Fruit fly (Drosophila melanogaster) whole organism, adult: ENCODE results near the gene CG13630.

Experiments
- CG1620 ChIP-seq: fragments of 200-800 bp; sonication (Bioruptor generic); optimal IDR thresholded peaks from 2 replicates; lab custom pipeline; 2016; ENCODE audit warnings: missing biosample characterization, missing genetic modification characterization
- CG7045 ChIP-seq: fragments of 200-800 bp; sonication (Bioruptor generic); optimal IDR thresholded peaks from 2 replicates; lab custom pipeline; 2017; ENCODE audit warnings: missing biosample characterization, mild to moderate bottlenecking, missing genetic modification characterization
- Clk ChIP-seq: fragments of 200-800 bp; sonication (Bioruptor generic); optimal IDR thresholded peaks from 2 replicates; lab custom pipeline; 2017; ENCODE audit warnings: missing biosample characterization, missing genetic modification characterization
- Mnt ChIP-seq: fragments of 200-800 bp; sonication (Bioruptor generic); optimal IDR thresholded peaks from 2 replicates; lab custom pipeline; 2016; ENCODE audit warnings: missing biosample characterization, mild to moderate bottlenecking, missing genetic modification characterization
- kay ChIP-seq: fragments of 200-800 bp; sonication (Bioruptor generic); peaks from one replicate; lab custom pipeline; 2016; ENCODE audit warnings: missing biosample characterization, missing genetic modification characterization, borderline replicate concordance
- ovo ChIP-seq: fragments of 200-800 bp; sonication (Bioruptor generic); optimal IDR thresholded peaks from 2 replicates; lab custom pipeline; 2016; ENCODE audit warnings: missing biosample characterization, missing genetic modification characterization
- pad ChIP-seq: fragments of 200-800 bp; sonication (Bioruptor generic); optimal IDR thresholded peaks from 3 replicates; lab custom pipeline; 2017; ENCODE audit warnings: missing biosample characterization, missing genetic modification characterization, mild to moderate bottlenecking, moderate library complexity, missing genetic modification reagents

Gene CG13630

dm6 chr3R:24692863-24693262 lies 26.3 kb downstream of the CG13630 start:
- TF ChIP-seq CG1620 (GFP tag; lab: Kevin White, UChicago), result no peak
- no peak for TF ChIP-seq pad (GFP tag; lab: Kevin White, UChicago)
- no peak for TF ChIP-seq CG7045 (GFP tag; lab: Kevin White, UChicago)
- no peak for TF ChIP-seq kay
- no peak for TF ChIP-seq Mnt
- no peak for TF ChIP-seq ovo (GFP tag; lab: Kevin White, UChicago)

dm6 chr3R:24671662-24672061 lies 47.5 kb downstream of the CG13630 start:
- TF ChIP-seq Clk (GFP tag; lab: Kevin White, UChicago), result no peak
